Worm (Caenorhabditis elegans) whole organism, mixed stage, embryonic: Measurements from ENCODE around the gene lgc-42.

Experiments used
- blmp-1 ChIP-seq: fragments of 150-350 bp; optimal IDR thresholded peaks from 2 replicates; lab custom pipeline; 2014; ENCODE audit warnings: missing biosample characterization, missing genetic modification characterization
- ceh-39 ChIP-seq: fragments of 150-350 bp; optimal IDR thresholded peaks from 2 replicates; lab custom pipeline; 2014; ENCODE audit warnings: missing biosample characterization, missing genetic modification characterization
- elt-1 ChIP-seq: sonication (generic microtip); optimal IDR thresholded peaks from 2 replicates; lab custom pipeline; 2017; ENCODE audit warnings: missing genetic modification characterization, mild to moderate bottlenecking, missing compliant biosample characterization, antibody characterized with exemption, moderate library complexity, borderline replicate concordance; ENCODE audit not compliant: insufficient read depth
- elt-3 ChIP-seq: fragments of 150-350 bp; optimal IDR thresholded peaks from 2 replicates; lab custom pipeline; 2014; ENCODE audit warnings: missing biosample characterization, missing genetic modification characterization
- ham-2 ChIP-seq: fragments of 200-800 bp; sonication (Bioruptor generic); optimal IDR thresholded peaks from 2 replicates; lab custom pipeline; 2018; ENCODE audit warnings: mild to moderate bottlenecking, missing genetic modification characterization, missing compliant biosample characterization
- lin-13 ChIP-seq: fragments of 150-350 bp; optimal IDR thresholded peaks from 2 replicates; lab custom pipeline; 2014; ENCODE audit warnings: missing biosample characterization, missing genetic modification characterization
- lsy-2 ChIP-seq: fragments of 150-350 bp; optimal IDR thresholded peaks from 2 replicates; lab custom pipeline; 2014; ENCODE audit warnings: missing biosample characterization, missing genetic modification characterization
- nhr-12 ChIP-seq: fragments of 150-350 bp; optimal IDR thresholded peaks from 2 replicates; lab custom pipeline; 2014; ENCODE audit warnings: missing biosample characterization, missing genetic modification characterization
- nhr-237 ChIP-seq: fragments of 150-350 bp; optimal IDR thresholded peaks from 2 replicates; lab custom pipeline; 2014; ENCODE audit warnings: missing biosample characterization, missing genetic modification characterization
- nhr-28 ChIP-seq: fragments of 150-350 bp; optimal IDR thresholded peaks from 2 replicates; lab custom pipeline; 2014; ENCODE audit warnings: missing biosample characterization, missing genetic modification characterization
- nhr-76 ChIP-seq: sonication (generic microtip); optimal IDR thresholded peaks from 2 replicates; lab custom pipeline; 2017; ENCODE audit warnings: missing biosample characterization, missing genetic modification characterization
- snpc-4 ChIP-seq: fragments of 150-350 bp; optimal IDR thresholded peaks from 2 replicates; lab custom pipeline; 2014; ENCODE audit warnings: missing biosample characterization, missing genetic modification characterization
- unc-62 ChIP-seq: fragments of 150-350 bp; optimal IDR thresholded peaks from 2 replicates; lab custom pipeline; 2014; ENCODE audit warnings: missing biosample characterization, missing genetic modification reagents, missing genetic modification characterization
- ztf-11 ChIP-seq: fragments of 150-350 bp; optimal IDR thresholded peaks from 2 replicates; lab custom pipeline; 2014; ENCODE audit warnings: missing biosample characterization, missing genetic modification characterization

DNA sequence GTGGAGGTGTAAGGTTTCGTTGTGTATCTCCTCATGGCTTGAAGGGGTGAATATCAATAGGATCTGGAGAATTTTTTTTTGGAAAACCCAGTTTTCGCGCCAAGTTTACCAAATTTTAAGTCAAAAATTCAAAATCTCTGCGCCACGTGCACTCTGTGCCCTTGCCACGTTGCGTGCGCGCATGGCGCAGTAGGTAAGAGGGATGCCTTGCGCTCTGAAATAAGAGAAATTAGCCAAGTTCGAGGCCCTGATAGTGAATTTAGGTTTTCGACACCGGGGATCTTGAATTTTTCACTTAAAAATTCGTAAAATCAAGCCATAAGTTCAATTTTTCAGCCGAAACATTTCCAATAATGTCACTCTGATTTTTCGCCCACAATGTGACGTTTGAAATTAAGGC lies 16.2 kb upstream of the lgc-42 start:
- TF ChIP-seq unc-62 (no peak), nhr-237 (tag; lab: Kevin White, UChicago) (no peak), snpc-4 (tag; lab: Kevin White, UChicago) (no peak), nhr-76 (tag; lab: Kevin White, UChicago) (no peak), ztf-11 (tag; lab: Kevin White, UChicago) (no peak), blmp-1 (tag; lab: Kevin White, UChicago) (no peak), lin-13 (no peak), elt-3 (no peak), nhr-12 (tag; lab: Kevin White, UChicago) (no peak), nhr-28 (no peak), elt-1 (tag; lab: Kevin White, UChicago) (no peak), ceh-39 (tag; lab: Kevin White, UChicago) (no peak), ham-2 (GFP tag; lab: Kevin White, UChicago) (no peak), lsy-2 (tag; lab: Kevin White, UChicago) (no peak)
